Fruit fly (Drosophila melanogaster): ENCODE measurements around the gene CG12347.

DNA sequence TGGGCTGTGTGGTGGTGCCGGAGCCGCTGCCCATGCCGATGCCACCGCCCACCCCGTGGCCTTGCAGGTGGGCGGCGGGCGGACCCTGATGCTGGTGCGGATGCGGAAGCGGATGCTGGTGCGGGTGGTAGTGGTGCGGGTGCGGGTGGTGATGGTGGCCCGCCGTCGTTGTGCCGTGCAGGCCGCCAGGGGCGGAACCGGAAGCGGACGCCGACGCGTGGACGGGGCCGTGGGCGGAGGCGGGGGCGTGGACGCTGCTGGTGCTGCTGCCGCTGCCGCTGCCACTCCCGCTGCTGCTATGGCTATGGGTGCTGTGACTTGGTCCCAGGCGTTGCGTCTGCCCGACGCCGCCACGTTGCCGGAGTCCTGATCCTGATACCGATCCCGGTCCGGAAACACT lies 15.2 kb upstream of the CG12347 start:
- TF ChIP-seq CG8478 (optimal IDR thresholded peaks at IDR 0.05), result no peak
- TF ChIP-seq CTCF (optimal IDR thresholded peaks at IDR 0.05), result no peak
